Worm (Caenorhabditis elegans) whole organism, late embryonic: Measurements from ENCODE around the gene H35B03.2.

Source experiments
- C08G9.2 ChIP-seq: sonication (generic microtip); optimal IDR thresholded peaks from 2 replicates; lab custom pipeline; 2016; ENCODE audit warnings: mild to moderate bottlenecking, missing genetic modification characterization, moderate library complexity, missing compliant biosample characterization
- T23F11.4 ChIP-seq: fragments of 200-800 bp; sonication (Bioruptor generic); optimal IDR thresholded peaks from 2 replicates; lab custom pipeline; 2018; ENCODE audit warnings: mild to moderate bottlenecking, missing genetic modification characterization, missing compliant biosample characterization
- ceh-14 ChIP-seq: sonication (generic microtip); optimal IDR thresholded peaks from 2 replicates; lab custom pipeline; 2016; ENCODE audit warnings: missing genotype, missing genetic modification characterization, missing compliant biosample characterization
- ceh-18 ChIP-seq: sonication (generic microtip); optimal IDR thresholded peaks from 2 replicates; lab custom pipeline; 2016; ENCODE audit warnings: missing genetic modification characterization, missing compliant biosample characterization
- ceh-19 ChIP-seq: fragments of 200-800 bp; sonication (Bioruptor generic); optimal IDR thresholded peaks from 2 replicates; lab custom pipeline; 2018; ENCODE audit warnings: mild to moderate bottlenecking, missing genetic modification characterization, missing compliant biosample characterization
- ceh-2 ChIP-seq: sonication (generic microtip); optimal IDR thresholded peaks from 2 replicates; lab custom pipeline; 2016; ENCODE audit warnings: missing genotype, missing genetic modification characterization, missing compliant biosample characterization
- ceh-22 ChIP-seq: sonication (generic microtip); optimal IDR thresholded peaks from 2 replicates; lab custom pipeline; 2017; ENCODE audit warnings: missing biosample characterization, missing genetic modification characterization
- ceh-30 ChIP-seq: fragments of 150-350 bp; optimal IDR thresholded peaks from 2 replicates; lab custom pipeline; 2014; ENCODE audit warnings: missing biosample characterization, missing genetic modification characterization
- ceh-31 ChIP-seq: sonication (generic microtip); optimal IDR thresholded peaks from 2 replicates; lab custom pipeline; 2016; ENCODE audit warnings: missing genetic modification characterization, missing compliant biosample characterization
- ceh-34 ChIP-seq: sonication (generic microtip); optimal IDR thresholded peaks from 2 replicates; lab custom pipeline; 2016; ENCODE audit warnings: mild to moderate bottlenecking, missing genetic modification characterization, missing compliant biosample characterization
- ceh-48 ChIP-seq: sonication (generic microtip); optimal IDR thresholded peaks from 2 replicates; lab custom pipeline; 2016; ENCODE audit warnings: missing genetic modification characterization, inconsistent platforms, missing compliant biosample characterization
- ceh-6 ChIP-seq: fragments of 200-800 bp; sonication (Bioruptor generic); optimal IDR thresholded peaks from 2 replicates; lab custom pipeline; 2018; ENCODE audit warnings: mild to moderate bottlenecking, missing genetic modification characterization, missing compliant biosample characterization
- dmd-4 ChIP-seq: sonication (generic microtip); optimal IDR thresholded peaks from 2 replicates; lab custom pipeline; 2016; ENCODE audit warnings: borderline replicate concordance, missing genetic modification characterization, missing compliant biosample characterization
- dve-1 ChIP-seq: sonication (generic microtip); optimal IDR thresholded peaks from 2 replicates; lab custom pipeline; 2017; ENCODE audit warnings: antibody characterized with exemption, mild to moderate bottlenecking, missing genetic modification characterization, missing compliant biosample characterization
- elt-2 ChIP-seq: sonication (generic microtip); optimal IDR thresholded peaks from 2 replicates; lab custom pipeline; 2016; ENCODE audit warnings: missing genetic modification reagents, missing genetic modification characterization, missing compliant biosample characterization
- ets-4 ChIP-seq: sonication (generic microtip); optimal IDR thresholded peaks from 2 replicates; lab custom pipeline; 2016; ENCODE audit warnings: missing genetic modification characterization, missing compliant biosample characterization
- eyg-1 ChIP-seq: sonication (generic microtip); optimal IDR thresholded peaks from 2 replicates; lab custom pipeline; 2016; ENCODE audit warnings: missing genotype, missing genetic modification characterization, missing compliant biosample characterization
- fax-1 ChIP-seq: sonication (generic microtip); optimal IDR thresholded peaks from 2 replicates; lab custom pipeline; 2016; ENCODE audit warnings: missing genotype, missing genetic modification characterization, missing compliant biosample characterization
- gmeb-2 ChIP-seq: sonication (generic microtip); optimal IDR thresholded peaks from 2 replicates; lab custom pipeline; 2016; ENCODE audit warnings: missing genetic modification characterization, inconsistent platforms, missing compliant biosample characterization
- hlh-15 ChIP-seq: sonication (generic microtip); optimal IDR thresholded peaks from 2 replicates; lab custom pipeline; 2016; ENCODE audit warnings: missing genetic modification characterization, missing compliant biosample characterization
- hlh-30 ChIP-seq: sonication (generic microtip); optimal IDR thresholded peaks from 2 replicates; lab custom pipeline; 2017; ENCODE audit warnings: antibody characterized with exemption, missing genetic modification characterization, missing compliant biosample characterization; ENCODE audit not compliant: insufficient read depth
- hlh-8 ChIP-seq: sonication (generic microtip); optimal IDR thresholded peaks from 2 replicates; lab custom pipeline; 2016; ENCODE audit warnings: missing genotype, missing genetic modification characterization, missing compliant biosample characterization
- lim-6 ChIP-seq: sonication (generic microtip); optimal IDR thresholded peaks from 2 replicates; lab custom pipeline; 2016; ENCODE audit warnings: missing genetic modification characterization, missing compliant biosample characterization
- lin-11 ChIP-seq: fragments of 200-800 bp; sonication (Bioruptor generic); optimal IDR thresholded peaks from 2 replicates; lab custom pipeline; 2018; ENCODE audit warnings: mild to moderate bottlenecking, missing genetic modification characterization, missing compliant biosample characterization
- madf-2 ChIP-seq: sonication (generic microtip); optimal IDR thresholded peaks from 2 replicates; lab custom pipeline; 2017; ENCODE audit warnings: missing genetic modification characterization, missing compliant biosample characterization
- nfya-1 ChIP-seq: sonication (generic microtip); optimal IDR thresholded peaks from 2 replicates; lab custom pipeline; 2017; ENCODE audit warnings: missing genetic modification characterization, mild to moderate bottlenecking, missing compliant biosample characterization, antibody characterized with exemption, moderate library complexity
- npax-4 ChIP-seq: sonication (generic microtip); optimal IDR thresholded peaks from 2 replicates; lab custom pipeline; 2016; ENCODE audit warnings: missing genetic modification characterization, missing compliant biosample characterization
- pat-9 ChIP-seq: fragments of 200-800 bp; sonication (Bioruptor generic); optimal IDR thresholded peaks from 2 replicates; lab custom pipeline; 2018; ENCODE audit warnings: mild to moderate bottlenecking, missing genetic modification characterization, moderate library complexity, missing compliant biosample characterization
- pax-1 ChIP-seq: fragments of 150-350 bp; optimal IDR thresholded peaks from 2 replicates; lab custom pipeline; 2014; ENCODE audit warnings: missing biosample characterization, missing genetic modification characterization
- pha-2 ChIP-seq: sonication (generic microtip); optimal IDR thresholded peaks from 2 replicates; lab custom pipeline; 2017; ENCODE audit warnings: mild to moderate bottlenecking, missing genetic modification characterization, missing compliant biosample characterization
- pqm-1 ChIP-seq: sonication (generic microtip); optimal IDR thresholded peaks from 2 replicates; lab custom pipeline; 2016; ENCODE audit warnings: missing genetic modification characterization, missing compliant biosample characterization
- pros-1 ChIP-seq: fragments of 150-350 bp; optimal IDR thresholded peaks from 2 replicates; lab custom pipeline; 2014; ENCODE audit warnings: missing biosample characterization, missing genetic modification reagents, missing genetic modification characterization
- ref-2 ChIP-seq: sonication (generic microtip); optimal IDR thresholded peaks from 2 replicates; lab custom pipeline; 2016; ENCODE audit warnings: missing genetic modification characterization, missing compliant biosample characterization
- rnt-1 ChIP-seq: sonication (generic microtip); optimal IDR thresholded peaks from 2 replicates; lab custom pipeline; 2016; ENCODE audit warnings: missing genetic modification characterization, missing compliant biosample characterization
- sox-2 ChIP-seq: fragments of 200-800 bp; sonication (Bioruptor generic); IDR thresholded peaks from 2 replicates; pipeline ENCODE4 v1.3.6; 2022; ENCODE audit warnings: missing genetic modification reagents, missing genetic modification characterization, missing compliant biosample characterization
- sox-4 ChIP-seq: sonication (generic microtip); optimal IDR thresholded peaks from 2 replicates; lab custom pipeline; 2017; ENCODE audit warnings: mild to moderate bottlenecking, missing genetic modification characterization, inconsistent platforms, missing compliant biosample characterization
- syd-9 ChIP-seq: sonication (generic microtip); optimal IDR thresholded peaks from 2 replicates; lab custom pipeline; 2016; ENCODE audit warnings: mild to moderate bottlenecking, missing genetic modification characterization, moderate library complexity, missing compliant biosample characterization
- tbx-2 ChIP-seq: sonication (generic microtip); optimal IDR thresholded peaks from 2 replicates; lab custom pipeline; 2016; ENCODE audit warnings: missing genetic modification characterization, missing compliant biosample characterization
- unc-42 ChIP-seq: sonication (generic microtip); optimal IDR thresholded peaks from 2 replicates; lab custom pipeline; 2016; ENCODE audit warnings: missing genotype, missing genetic modification characterization, missing compliant biosample characterization
- unc-55 ChIP-seq: sonication (generic microtip); optimal IDR thresholded peaks from 2 replicates; lab custom pipeline; 2017; ENCODE audit warnings: missing biosample characterization, missing genetic modification reagents, missing genetic modification characterization

H35B03.2 gene

ce11 chrIV:5753954-5754543 lies 22.6 kb upstream of the H35B03.2 start:
- peak; percentile 9 for TF ChIP-seq ets-4 (tag; lab: Kevin White, UChicago)
- peak; percentile 52 for TF ChIP-seq tbx-2 (tag; lab: Kevin White, UChicago)
- TF ChIP-seq nfya-1 (tag; lab: Kevin White, UChicago), result peak; percentile 79
- peak; percentile 49 for TF ChIP-seq ref-2
- TF ChIP-seq ceh-22 (tag; lab: Kevin White, UChicago), result peak; percentile 43
- no peak for TF ChIP-seq syd-9 (tag; lab: Kevin White, UChicago)
- TF ChIP-seq pqm-1 (tag; lab: Kevin White, UChicago), result peak; percentile 0
- peak; percentile 14 for TF ChIP-seq pax-1 (tag; lab: Kevin White, UChicago)
- peak; percentile 40 for TF ChIP-seq unc-55 (GFP tag; lab: Kevin White, UChicago)
- peak; percentile 11 for TF ChIP-seq unc-42 (tag; lab: Kevin White, UChicago)
- TF ChIP-seq hlh-8 (tag; lab: Kevin White, UChicago), result no peak
- peak; percentile 44 for TF ChIP-seq ceh-18
- peak; percentile 77 for TF ChIP-seq ceh-34
- peak; percentile 44 for TF ChIP-seq C08G9.2 (tag; lab: Kevin White, UChicago)
- TF ChIP-seq eyg-1, result no peak
- no peak for TF ChIP-seq ceh-6 (GFP tag; lab: Kevin White, UChicago)
- TF ChIP-seq pros-1, result peak; percentile 73
- TF ChIP-seq npax-4 (tag; lab: Kevin White, UChicago), result no peak
- TF ChIP-seq dve-1 (tag; lab: Kevin White, UChicago), result no peak
- no peak for TF ChIP-seq rnt-1 (tag; lab: Kevin White, UChicago)
- TF ChIP-seq ceh-31 (tag; lab: Kevin White, UChicago), result peak; percentile 59

- TF ChIP-seq syd-9 (tag; lab: Kevin White, UChicago) (no peak), ceh-34 (peak; percentile 27), pha-2 (tag; lab: Kevin White, UChicago) (peak; percentile 45), dve-1 (tag; lab: Kevin White, UChicago) (peak; percentile 42), tbx-2 (tag; lab: Kevin White, UChicago) (peak; percentile 15), ceh-14 (peak; percentile 17), T23F11.4 (GFP tag; lab: Kevin White, UChicago) (peak; percentile 50), ceh-18 (peak; percentile 74), hlh-30 (tag; lab: Kevin White, UChicago) (peak; percentile 3), ceh-30 (tag; lab: Kevin White, UChicago) (no peak), pat-9 (tag; lab: Kevin White, UChicago) (no peak), npax-4 (tag; lab: Kevin White, UChicago) (no peak)
Observed at ce11 chrIV:5753253-5753652, 21.8 kb upstream of the H35B03.2 start.

ce11 chrIV:5752704-5753103 lies 21.2 kb upstream of the H35B03.2 start:
- TF ChIP-seq ceh-19 (GFP tag; lab: Kevin White, UChicago) (peak; percentile 46), ets-4 (tag; lab: Kevin White, UChicago) (no peak), ceh-48 (no peak)

ce11 chrIV:5751997-5752396 lies 20.5 kb upstream of the H35B03.2 start:
- TF ChIP-seq unc-55 (GFP tag; lab: Kevin White, UChicago), result no peak
- peak; percentile 91 for TF ChIP-seq nfya-1 (tag; lab: Kevin White, UChicago)
- no peak for TF ChIP-seq elt-2 (tag; lab: Kevin White, UChicago)
- no peak for TF ChIP-seq lim-6 (tag; lab: Kevin White, UChicago)

- no peak for TF ChIP-seq nfya-1 (tag; lab: Kevin White, UChicago)
- TF ChIP-seq ceh-19 (GFP tag; lab: Kevin White, UChicago), result no peak
- TF ChIP-seq sox-4 (tag; lab: Kevin White, UChicago), result no peak
- TF ChIP-seq madf-2 (tag; lab: Kevin White, UChicago), result no peak
- TF ChIP-seq lin-11, result no peak
- TF ChIP-seq hlh-8 (tag; lab: Kevin White, UChicago), result no peak
- no peak for TF ChIP-seq ceh-2
- TF ChIP-seq sox-2 (GFP tag; lab: Robert Waterston, UW), result no peak
- TF ChIP-seq unc-42 (tag; lab: Kevin White, UChicago), result no peak
- no peak for TF ChIP-seq gmeb-2 (tag; lab: Kevin White, UChicago)
- no peak for TF ChIP-seq fax-1
- TF ChIP-seq ref-2, result no peak
- no peak for TF ChIP-seq hlh-15 (tag; lab: Kevin White, UChicago)
- TF ChIP-seq ceh-6 (GFP tag; lab: Kevin White, UChicago), result no peak
- no peak for TF ChIP-seq dmd-4 (tag; lab: Kevin White, UChicago)
- TF ChIP-seq, all 69 proteins: peak for 0
Observed at ce11 chrIV:5749874-5750273, 18.4 kb upstream of the H35B03.2 start.
